Fruit fly (Drosophila melanogaster) whole organism, embryonic: ENCODE measurements around the gene CG10317.
A peak's percentile ranks its signal among the peaks of the same experiment; 100 is the strongest.

Experiments
- Ada2b ChIP-seq: fragments of 200-800 bp; sonication (Bioruptor generic); IDR thresholded peaks from 2 replicates; pipeline ENCODE4 v1.3.6; 2022; ENCODE audit warnings: missing biosample characterization, missing genetic modification characterization
- Asciz ChIP-seq: fragments of 200-800 bp; sonication (Bioruptor generic); optimal IDR thresholded peaks from 2 replicates; lab custom pipeline; 2017; ENCODE audit warnings: missing biosample characterization, mild to moderate bottlenecking, missing genetic modification characterization, missing genetic modification reagents
- Blimp-1 ChIP-seq: fragments of 200-800 bp; sonication (Bioruptor generic); optimal IDR thresholded peaks from 3 replicates; lab custom pipeline; 2018; ENCODE audit warnings: missing biosample characterization, missing genetic modification characterization, mild to moderate bottlenecking, moderate library complexity, missing genetic modification reagents
- Bteb2 ChIP-seq: fragments of 200-800 bp; sonication (Bioruptor generic); optimal IDR thresholded peaks from 2 replicates; lab custom pipeline; 2016; ENCODE audit warnings: missing biosample characterization, missing genetic modification characterization
- CG11696 ChIP-seq: fragments of 200-800 bp; sonication (Bioruptor generic); IDR thresholded peaks from 2 replicates; pipeline ENCODE4 v1.3.6; 2022; ENCODE audit warnings: missing biosample characterization, missing genetic modification characterization
- CG12391 ChIP-seq: fragments of 200-800 bp; sonication (Bioruptor generic); optimal IDR thresholded peaks from 3 replicates; lab custom pipeline; 2018; ENCODE audit warnings: missing biosample characterization, mild to moderate bottlenecking, missing genetic modification characterization, moderate library complexity
- CG13123 ChIP-seq: fragments of 200-800 bp; sonication (Bioruptor generic); optimal IDR thresholded peaks from 2 replicates; lab custom pipeline; 2016; ENCODE audit warnings: missing biosample characterization, missing genetic modification characterization
- CG13296 ChIP-seq: fragments of 200-800 bp; sonication (Bioruptor generic); optimal IDR thresholded peaks from 3 replicates; lab custom pipeline; 2018; ENCODE audit warnings: missing biosample characterization, mild to moderate bottlenecking, missing genetic modification characterization
- CG14441 ChIP-seq: fragments of 200-800 bp; sonication (Bioruptor generic); IDR thresholded peaks from 2 replicates; pipeline ENCODE4 v1.3.6; 2022; ENCODE audit warnings: missing biosample characterization, missing genetic modification characterization
- CG14710 ChIP-seq: fragments of 200-800 bp; sonication (Bioruptor generic); optimal IDR thresholded peaks from 3 replicates; lab custom pipeline; 2019; ENCODE audit warnings: missing biosample characterization, mild to moderate bottlenecking, missing genetic modification characterization, moderate library complexity
- CG15269 ChIP-seq: fragments of 200-800 bp; sonication (Bioruptor generic); optimal IDR thresholded peaks from 2 replicates; lab custom pipeline; 2018; ENCODE audit warnings: missing biosample characterization, mild to moderate bottlenecking, missing genetic modification characterization, moderate library complexity
- CG15696 ChIP-seq: fragments of 200-800 bp; sonication (Bioruptor generic); optimal IDR thresholded peaks from 2 replicates; lab custom pipeline; 2019; ENCODE audit warnings: missing biosample characterization, mild to moderate bottlenecking, missing genetic modification characterization, moderate library complexity
- CG17385 ChIP-seq: fragments of 200-800 bp; sonication (Bioruptor generic); optimal IDR thresholded peaks from 3 replicates; lab custom pipeline; 2018; ENCODE audit warnings: missing biosample characterization, mild to moderate bottlenecking, missing genetic modification characterization
- CG17568 ChIP-seq: fragments of 200-800 bp; sonication (Bioruptor generic); optimal IDR thresholded peaks from 2 replicates; lab custom pipeline; 2018; ENCODE audit warnings: missing biosample characterization, mild to moderate bottlenecking, missing genetic modification characterization, moderate library complexity
- CG18262 ChIP-seq: fragments of 200-800 bp; optimal IDR thresholded peaks from 3 replicates; lab custom pipeline; 2019; ENCODE audit warnings: missing biosample characterization, mild to moderate bottlenecking, missing genetic modification characterization, moderate library complexity
- CG3847 ChIP-seq: fragments of 200-800 bp; sonication (Bioruptor generic); IDR thresholded peaks from 2 replicates; pipeline ENCODE4 v1.3.6; 2022; ENCODE audit warnings: missing biosample characterization, missing genetic modification characterization
- CG3995 ChIP-seq: fragments of 200-800 bp; sonication (Bioruptor generic); optimal IDR thresholded peaks from 3 replicates; lab custom pipeline; 2016; ENCODE audit warnings: missing biosample characterization, missing genetic modification characterization
- CG4820 ChIP-seq: fragments of 200-800 bp; sonication (Bioruptor generic); optimal IDR thresholded peaks from 3 replicates; lab custom pipeline; 2016; ENCODE audit warnings: missing biosample characterization, missing genetic modification characterization
- CG6254 ChIP-seq: fragments of 200-800 bp; sonication (Bioruptor generic); optimal IDR thresholded peaks from 3 replicates; lab custom pipeline; 2017; ENCODE audit warnings: mild to moderate bottlenecking, missing biosample characterization, missing genetic modification reagents, missing genetic modification characterization
- CG6791 ChIP-seq: fragments of 200-800 bp; sonication (Bioruptor generic); IDR thresholded peaks from 3 replicates; pipeline ENCODE4 v1.3.6; 2022; ENCODE audit warnings: missing biosample characterization, missing genetic modification characterization; ENCODE audit not compliant: partially characterized antibody
- CG7987 ChIP-seq: fragments of 200-800 bp; sonication (Bioruptor generic); optimal IDR thresholded peaks from 2 replicates; lab custom pipeline; 2018; ENCODE audit warnings: missing biosample characterization, mild to moderate bottlenecking, missing genetic modification characterization, moderate library complexity
- CG8281 ChIP-seq: fragments of 200-800 bp; sonication (Bioruptor generic); optimal IDR thresholded peaks from 2 replicates; lab custom pipeline; 2018; ENCODE audit warnings: missing biosample characterization, mild to moderate bottlenecking, missing genetic modification characterization, moderate library complexity
- CG8478 ChIP-seq: fragments of >200 bp; optimal IDR thresholded peaks from 2 replicates; lab custom pipeline; 2018
- Deaf1 ChIP-seq: fragments of 200-800 bp; optimal IDR thresholded peaks from 3 replicates; lab custom pipeline; 2019; ENCODE audit warnings: missing biosample characterization, mild to moderate bottlenecking, missing genetic modification characterization, moderate library complexity
- Doc3 ChIP-seq: fragments of 200-800 bp; sonication (Bioruptor generic); IDR thresholded peaks from 3 replicates; pipeline ENCODE4 v1.3.6; 2022; ENCODE audit warnings: missing biosample characterization, missing genetic modification characterization; ENCODE audit not compliant: partially characterized antibody
- Drgx ChIP-seq: fragments of 200-800 bp; sonication (Bioruptor generic); IDR thresholded peaks from 2 replicates; pipeline ENCODE4 v1.3.6; 2022; ENCODE audit warnings: missing biosample characterization, missing genetic modification characterization
- Fer2 ChIP-seq: fragments of 200-800 bp; sonication (Bioruptor generic); optimal IDR thresholded peaks from 2 replicates; lab custom pipeline; 2018; ENCODE audit warnings: missing biosample characterization, mild to moderate bottlenecking, missing genetic modification characterization, moderate library complexity
- H15 ChIP-seq: fragments of 200-800 bp; sonication (Bioruptor generic); IDR thresholded peaks from 3 replicates; pipeline ENCODE4 v1.3.6; 2022; ENCODE audit warnings: missing biosample characterization, missing genetic modification characterization
- HLH3B ChIP-seq: fragments of 200-800 bp; sonication (Bioruptor generic); IDR thresholded peaks from 2 replicates; pipeline ENCODE4 v1.3.6; 2022; ENCODE audit warnings: missing biosample characterization, missing genetic modification characterization
- MESR4 ChIP-seq: fragments of 200-800 bp; sonication (Bioruptor generic); optimal IDR thresholded peaks from 2 replicates; lab custom pipeline; 2018; ENCODE audit warnings: missing biosample characterization, mild to moderate bottlenecking, missing genetic modification characterization, moderate library complexity
- Meics ChIP-seq: fragments of 200-800 bp; sonication (Bioruptor generic); optimal IDR thresholded peaks from 2 replicates; lab custom pipeline; 2017; ENCODE audit warnings: missing biosample characterization, mild to moderate bottlenecking, missing genetic modification characterization
- NC2β ChIP-seq: fragments of 200-800 bp; sonication (Bioruptor generic); optimal IDR thresholded peaks from 2 replicates; lab custom pipeline; 2016; ENCODE audit warnings: missing biosample characterization, missing genetic modification characterization
- NFAT ChIP-seq: fragments of 200-800 bp; sonication (Bioruptor generic); IDR thresholded peaks from 2 replicates; pipeline ENCODE4 v1.3.6; 2022; ENCODE audit warnings: missing biosample characterization, missing genetic modification characterization
- Sox102F ChIP-seq: fragments of 200-800 bp; sonication (Bioruptor generic); optimal IDR thresholded peaks from 2 replicates; lab custom pipeline; 2018; ENCODE audit warnings: missing biosample characterization, mild to moderate bottlenecking, missing genetic modification characterization, moderate library complexity
- Vsx1 ChIP-seq: fragments of 200-800 bp; sonication (Bioruptor generic); optimal IDR thresholded peaks from 2 replicates; lab custom pipeline; 2017; ENCODE audit warnings: missing biosample characterization, mild to moderate bottlenecking, missing genetic modification characterization, missing genetic modification reagents
- YL-1 ChIP-seq: fragments of 200-800 bp; sonication (Bioruptor generic); optimal IDR thresholded peaks from 3 replicates; lab custom pipeline; 2017; ENCODE audit warnings: missing biosample characterization, mild to moderate bottlenecking, missing genetic modification characterization
- al ChIP-seq: fragments of 200-800 bp; sonication (Bioruptor generic); IDR thresholded peaks from 2 replicates; pipeline ENCODE4 v1.3.6; 2022; ENCODE audit warnings: missing biosample characterization, missing genetic modification characterization
- chm ChIP-seq: fragments of 200-800 bp; sonication (Bioruptor generic); IDR thresholded peaks from 2 replicates; pipeline ENCODE4 v1.3.6; 2022; ENCODE audit warnings: missing biosample characterization, missing genetic modification characterization
- ci ChIP-seq: fragments of 200-800 bp; sonication (Bioruptor generic); IDR thresholded peaks from 3 replicates; pipeline ENCODE4 v1.3.6; 2022; ENCODE audit warnings: missing biosample characterization, missing genetic modification characterization
- dan ChIP-seq: fragments of 200-800 bp; sonication (Bioruptor generic); IDR thresholded peaks from 2 replicates; pipeline ENCODE4 v1.3.6; 2022; ENCODE audit warnings: missing biosample characterization, missing genetic modification characterization
- fd102C ChIP-seq: fragments of 200-800 bp; sonication (Bioruptor generic); optimal IDR thresholded peaks from 2 replicates; lab custom pipeline; 2018; ENCODE audit warnings: missing biosample characterization, mild to moderate bottlenecking, missing genetic modification characterization, moderate library complexity
- gce ChIP-seq: fragments of 200-800 bp; sonication (Bioruptor generic); IDR thresholded peaks from 3 replicates; pipeline ENCODE4 v1.3.6; 2022; ENCODE audit warnings: missing biosample characterization, missing genetic modification characterization
- ind ChIP-seq: fragments of 200-800 bp; sonication (Bioruptor generic); optimal IDR thresholded peaks from 3 replicates; lab custom pipeline; 2016; ENCODE audit warnings: missing biosample characterization, missing genetic modification characterization
- oc ChIP-seq: fragments of 200-800 bp; sonication (Bioruptor generic); optimal IDR thresholded peaks from 2 replicates; lab custom pipeline; 2018; ENCODE audit warnings: missing biosample characterization, mild to moderate bottlenecking, missing genetic modification characterization, moderate library complexity
- pan ChIP-seq, 4 experiments: fragments of >200 bp in 3 of 4; fragments of 200-800 bp in 1 of 4; sonication (Bioruptor generic) in 1 of 4; optimal IDR thresholded peaks in 3 of 4; IDR thresholded peaks in 1 of 4; 2 replicates each; pipeline versions ENCODE4 v1.3.6 to Lab custom; 2017 to 2022; ENCODE audit warnings: missing biosample characterization in 2 of 4, missing genetic modification characterization in 2 of 4, mixed read lengths in 1 of 4
- pzg ChIP-seq: fragments of 200-800 bp; sonication (Bioruptor generic); optimal IDR thresholded peaks from 3 replicates; lab custom pipeline; 2018; ENCODE audit warnings: missing biosample characterization, mild to moderate bottlenecking, missing genetic modification characterization, moderate library complexity
- repo ChIP-seq: fragments of 200-800 bp; sonication (Bioruptor generic); optimal IDR thresholded peaks from 2 replicates; lab custom pipeline; 2016; ENCODE audit warnings: missing biosample characterization, missing genetic modification characterization
- shn ChIP-seq: fragments of 200-800 bp; sonication (Bioruptor generic); optimal IDR thresholded peaks from 3 replicates; lab custom pipeline; 2016; ENCODE audit warnings: missing biosample characterization, missing genetic modification characterization
- sisA ChIP-seq: fragments of 200-800 bp; sonication (Bioruptor generic); IDR thresholded peaks from 2 replicates; pipeline ENCODE4 v1.3.6; 2022; ENCODE audit warnings: missing biosample characterization, missing genetic modification characterization
- ttk ChIP-seq: fragments of 200-800 bp; sonication (Bioruptor generic); IDR thresholded peaks from 2 replicates; pipeline ENCODE4 v2.1.2; 2022; ENCODE audit warnings: missing biosample characterization, missing genetic modification characterization

Gene CG10317

dm6 chr3R:16368288-16368687 lies 2.0 kb downstream of the CG10317 start, which contains the start of gene js (continued):
- TF ChIP-seq CG15696 (no peak), NC2β (GFP tag; lab: Kevin White, UChicago) (no peak), Asciz (GFP tag; lab: Kevin White, UChicago) (no peak), Sox102F (GFP tag; lab: Kevin White, UChicago) (peak; percentile 14), gce (GFP tag; lab: Robert Waterston, UW) (no peak), chm (GFP tag; lab: Robert Waterston, UW) (no peak), CG17568 (no peak), CG11696 (GFP tag; lab: Robert Waterston, UW) (0 out of 2 replicates have a peak, but pooled peaks have one; percentile 34), Meics (GFP tag; lab: Kevin White, UChicago) (peak; percentile 10), pzg (GFP tag; lab: Kevin White, UChicago) (no peak), YL-1 (GFP tag; lab: Kevin White, UChicago) (no peak), CG18262 (tag; lab: Kevin White, UChicago) (no peak), CG12391 (peak; percentile 7), oc (tag; lab: Kevin White, UChicago) (no peak), ind (GFP tag; lab: Kevin White, UChicago) (no peak), CG13296 (GFP tag; lab: Kevin White, UChicago) (peak; percentile 20), Doc3 (GFP tag; lab: Robert Waterston, UW) (no peak), pan (optimal IDR thresholded peaks at IDR 0.05; lab: Kevin White, UChicago) (no peak), pan (GFP tag; optimal IDR thresholded peaks at IDR 0.05 in 1 of 2, IDR thresholded peaks at IDR 0.05 in 1 of 2) (peak in 1 of 2 experiments; percentile 9), CG14710 (tag; lab: Kevin White, UChicago) (no peak), ttk (GFP tag; lab: Robert Waterston, UW) (no peak), al (no peak), CG7987 (GFP tag; lab: Kevin White, UChicago) (no peak), MESR4 (GFP tag; lab: Kevin White, UChicago) (no peak), Drgx (GFP tag; lab: Robert Waterston, UW) (peak; percentile 76), Fer2 (tag; lab: Kevin White, UChicago) (no peak), HLH3B (peak; percentile 26; the same call in 1 of the 2 replicates), CG6791 (GFP tag; lab: Robert Waterston, UW) (no peak), CG3847 (GFP tag; lab: Robert Waterston, UW) (peak; percentile 30; the same call in 1 of the 2 replicates), repo (no peak), NFAT (no peak), CG3995 (GFP tag; lab: Kevin White, UChicago) (no peak), CG8478 (no peak), shn (GFP tag; lab: Kevin White, UChicago) (peak; percentile 9), Ada2b (GFP tag; lab: Robert Waterston, UW) (0 out of 2 replicates have a peak, but pooled peaks have one; percentile 23), ci (no peak), CG15269 (tag; lab: Kevin White, UChicago) (peak; percentile 58), Vsx1 (GFP tag; lab: Kevin White, UChicago) (no peak), Blimp-1 (GFP tag; lab: Kevin White, UChicago) (peak; percentile 21), H15 (GFP tag; lab: Robert Waterston, UW) (no peak), fd102C (no peak), Bteb2 (no peak), CG14441 (no peak), CG8281 (tag; lab: Kevin White, UChicago) (no peak), Deaf1 (tag; lab: Kevin White, UChicago) (peak; percentile 83), sisA (GFP tag; lab: Robert Waterston, UW) (0 out of 2 replicates have a peak, but pooled peaks have one; percentile 9), CG17385 (GFP tag; lab: Kevin White, UChicago) (peak; percentile 5), CG4820 (GFP tag; lab: Kevin White, UChicago) (no peak), CG13123 (GFP tag; lab: Kevin White, UChicago) (no peak), dan (no peak), CG6254 (GFP tag; lab: Kevin White, UChicago) (no peak)
- TF ChIP-seq, all 482 proteins: peak for 39
